Worm (Caenorhabditis elegans): Measurements from ENCODE around the gene clec-229.
A peak's percentile ranks its signal among the peaks of the same experiment; 100 is the strongest.

Gene clec-229

ce11 chrV:15318638-15319037 is 22.7 kb downstream of the clec-229 start, which contains the start of gene nhr-291 (continued):
- TF ChIP-seq skn-1 (tag; optimal IDR thresholded peaks at IDR 0.05) (no peak), nhr-20 (tag; optimal IDR thresholded peaks at IDR 0.05) (peak; percentile 38), C34B4.2 (tag; optimal IDR thresholded peaks at IDR 0.05) (no peak), nhr-237 (tag; optimal IDR thresholded peaks at IDR 0.05) (no peak), rnt-1 (tag; optimal IDR thresholded peaks at IDR 0.05) (no peak), ceh-90 (tag; optimal IDR thresholded peaks at IDR 0.05) (no peak), ceh-63 (GFP tag; optimal IDR thresholded peaks at IDR 0.05) (no peak), efl-3 (GFP tag; optimal IDR thresholded peaks at IDR 0.05) (no peak), fkh-8 (tag; optimal IDR thresholded peaks at IDR 0.05) (no peak), swsn-7 (tag; optimal IDR thresholded peaks at IDR 0.05) (no peak), ces-1 (GFP tag; optimal IDR thresholded peaks at IDR 0.05) (no peak), zip-4 (GFP tag; optimal IDR thresholded peaks at IDR 0.05) (no peak), lin-35 (GFP tag; optimal IDR thresholded peaks at IDR 0.05) (peak in 1 of 2 experiments; percentile 45), lsy-2 (tag; optimal IDR thresholded peaks at IDR 0.05) (no peak), unc-86 (tag; optimal IDR thresholded peaks at IDR 0.05) (no peak)

DNA sequence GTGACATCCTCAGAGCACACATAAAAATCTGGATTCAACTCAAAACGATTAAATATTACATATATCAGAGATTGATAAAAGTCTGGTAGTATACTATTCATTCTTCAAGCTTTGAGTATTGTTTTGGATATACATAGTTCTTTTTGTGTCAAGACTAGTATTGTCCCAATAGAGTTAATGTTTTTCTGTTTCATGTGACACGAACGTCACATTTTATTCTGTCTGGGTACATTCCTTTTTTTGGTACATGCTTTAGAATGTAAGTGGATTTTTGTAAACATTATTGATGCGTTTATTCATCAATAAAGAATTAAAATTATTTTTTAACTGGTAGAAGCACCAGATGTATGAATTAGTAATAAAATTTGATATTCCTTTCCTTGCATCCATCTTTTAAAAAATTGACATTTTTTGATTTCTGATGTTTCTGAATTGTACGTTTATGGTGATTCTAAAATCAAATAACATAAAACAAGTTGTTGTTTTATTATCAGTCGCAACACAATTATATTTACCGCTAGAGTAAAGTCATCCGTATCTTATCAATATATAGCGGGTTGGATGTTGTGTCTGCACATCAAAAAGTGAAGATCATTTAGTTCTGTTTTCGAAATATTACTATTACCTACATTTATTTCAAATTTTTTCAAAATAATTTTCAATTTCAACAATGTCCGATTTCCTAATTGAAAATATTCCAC is 25.3 kb downstream of the clec-229 start, which contains the start of the genes srt-22 and nhr-246:
Gene srt-22, minus strand, starts transcription at position 101 of the 701 bp plus-strand sequence.
Gene nhr-246, plus strand, starts transcription at position 651 of the 701 bp plus-strand sequence.
- no peak for TF ChIP-seq lin-13 (GFP tag; optimal IDR thresholded peaks at IDR 0.05)
- TF ChIP-seq Y116A8C.19 (tag; optimal IDR thresholded peaks at IDR 0.05; ENCODE audit: borderline replicate concordance) = no peak
- peak; percentile 11 for TF ChIP-seq elt-2 (tag; optimal IDR thresholded peaks at IDR 0.05)

ce11 chrV:15313529-15313928 is 27.8 kb downstream of the clec-229 start:
- TF ChIP-seq mdl-1 (tag; optimal IDR thresholded peaks at IDR 0.05) = no peak
- no peak for TF ChIP-seq ceh-90 (tag; optimal IDR thresholded peaks at IDR 0.05)
- TF ChIP-seq fkh-4 (tag; optimal IDR thresholded peaks at IDR 0.05; ENCODE audit: borderline replicate concordance) = no peak
- no peak for TF ChIP-seq blmp-1 (tag; optimal IDR thresholded peaks at IDR 0.05)
- TF ChIP-seq F16B12.6 (tag; optimal IDR thresholded peaks at IDR 0.05) = no peak
- no peak for TF ChIP-seq ztf-4 (tag; optimal IDR thresholded peaks at IDR 0.05)
- TF ChIP-seq sup-37 (GFP tag; optimal IDR thresholded peaks at IDR 0.05) = no peak
- TF ChIP-seq elt-2 (tag; optimal IDR thresholded peaks at IDR 0.05) = no peak
- no peak for TF ChIP-seq C16A3.4 (tag; optimal IDR thresholded peaks at IDR 0.05)
- TF ChIP-seq nhr-47 (tag; optimal IDR thresholded peaks at IDR 0.05) = no peak
- TF ChIP-seq vab-15 (tag; optimal IDR thresholded peaks at IDR 0.05) = no peak
- TF ChIP-seq lin-14 (GFP tag; optimal IDR thresholded peaks at IDR 0.05) = no peak

DNA sequence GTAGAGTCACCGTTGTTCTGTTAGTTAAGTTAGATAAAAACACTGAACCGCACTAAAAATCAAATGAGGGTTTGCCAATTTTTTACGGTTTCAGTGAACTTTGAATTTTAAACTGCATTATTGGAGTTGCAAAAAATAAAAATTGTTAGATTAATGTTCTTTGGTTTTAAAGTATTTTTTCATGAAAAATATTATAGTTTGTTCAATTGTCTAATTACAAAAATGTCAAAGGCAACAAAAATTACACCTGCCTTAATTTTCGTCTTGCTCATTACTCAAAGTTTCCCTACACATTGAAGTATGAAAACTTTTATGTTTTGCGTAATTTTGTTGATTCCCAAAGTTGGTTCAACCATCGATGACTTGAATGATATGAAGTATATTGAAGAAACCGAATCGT is 30.5 kb downstream of the clec-229 start, which contains the start of gene irld-62:
Gene irld-62, plus strand, starts transcription at position 301 of the 400 bp plus-strand sequence.
- TF ChIP-seq lin-15B (tag; optimal IDR thresholded peaks at IDR 0.05) (no peak), mdl-1 (tag; optimal IDR thresholded peaks at IDR 0.05) (no peak), unc-98 (GFP tag; IDR thresholded peaks at IDR 0.05) (no peak), ces-1 (GFP tag; optimal IDR thresholded peaks at IDR 0.05) (no peak), mep-1 (tag; optimal IDR thresholded peaks at IDR 0.05) (no peak), isw-1 (GFP tag; IDR thresholded peaks at IDR 0.05) (no peak), elt-3 (tag; optimal IDR thresholded peaks at IDR 0.05) (no peak), ztf-11 (tag; optimal IDR thresholded peaks at IDR 0.05) (no peak), snpc-4 (tag; optimal IDR thresholded peaks at IDR 0.05) (no peak), C16A3.4 (tag; optimal IDR thresholded peaks at IDR 0.05) (no peak), jun-1 (tag; optimal IDR thresholded peaks at IDR 0.05) (no peak), hpl-2 (GFP tag; optimal IDR thresholded peaks at IDR 0.05) (no peak), fos-1 (tag; optimal IDR thresholded peaks at IDR 0.05) (no peak), efl-1 (optimal IDR thresholded peaks at IDR 0.05) (no peak), efl-1 (GFP tag; optimal IDR thresholded peaks at IDR 0.05 in 1 of 2) (no peak)
